Worm (Caenorhabditis elegans) whole organism, young adult: ENCODE results near the gene C35D6.13.

Experiments used
- B0019.2 ChIP-seq: fragments of 200-800 bp; sonication (Bioruptor generic); conservative IDR thresholded peaks from 2 replicates; pipeline ENCODE4 v1.3.6; 2022; ENCODE audit warnings: missing genetic modification reagents, missing genetic modification characterization, missing compliant biosample characterization
- B0261.1 ChIP-seq: sonication (generic microtip); optimal IDR thresholded peaks from 2 replicates; lab custom pipeline; 2016; ENCODE audit warnings: mild to moderate bottlenecking, missing genetic modification characterization, moderate library complexity, missing compliant biosample characterization
- B0336.3 ChIP-seq: fragments of 200-800 bp; sonication (Bioruptor generic); IDR thresholded peaks from 2 replicates; pipeline ENCODE4 v1.3.6; 2022; ENCODE audit warnings: missing genetic modification characterization, missing compliant biosample characterization
- F33H1.4 ChIP-seq: fragments of 200-800 bp; sonication (Bioruptor generic); IDR thresholded peaks from 2 replicates; pipeline ENCODE4 v1.3.6; 2022; ENCODE audit warnings: missing genetic modification reagents, missing genetic modification characterization, missing compliant biosample characterization
- F37B4.10 ChIP-seq: fragments of 200-800 bp; sonication (Bioruptor generic); IDR thresholded peaks from 2 replicates; pipeline ENCODE4 v1.3.6; 2022; ENCODE audit warnings: missing genetic modification characterization, missing compliant biosample characterization
- F52B5.7 ChIP-seq: sonication (generic microtip); optimal IDR thresholded peaks from 2 replicates; lab custom pipeline; 2016; ENCODE audit warnings: mild to moderate bottlenecking, missing genetic modification characterization, missing compliant biosample characterization
- F55B11.4 ChIP-seq: sonication (generic microtip); optimal IDR thresholded peaks from 2 replicates; lab custom pipeline; 2016; ENCODE audit warnings: missing compliant biosample characterization, missing genetic modification characterization, borderline replicate concordance; ENCODE audit not compliant: insufficient read depth
- F57A8.1 ChIP-seq: fragments of 200-800 bp; sonication (Bioruptor generic); optimal IDR thresholded peaks from 2 replicates; lab custom pipeline; 2018; ENCODE audit warnings: mild to moderate bottlenecking, missing genetic modification characterization, moderate library complexity, missing compliant biosample characterization
- T07F8.4 ChIP-seq: sonication (generic microtip); optimal IDR thresholded peaks from 2 replicates; lab custom pipeline; 2016; ENCODE audit warnings: mild to moderate bottlenecking, missing genetic modification characterization, moderate library complexity, missing compliant biosample characterization
- Y53F4B.3 ChIP-seq: fragments of 200-800 bp; sonication (Bioruptor generic); IDR thresholded peaks from 2 replicates; pipeline ENCODE4 v1.3.6; 2022; ENCODE audit warnings: missing genetic modification reagents, missing genetic modification characterization, missing compliant biosample characterization
- Y53G8AR.9 ChIP-seq: fragments of 200-800 bp; sonication (Bioruptor generic); conservative IDR thresholded peaks from 2 replicates; pipeline ENCODE4 v1.3.6; 2022; ENCODE audit warnings: missing genetic modification reagents, missing genetic modification characterization, missing compliant biosample characterization
- Y79H2A.3 ChIP-seq: fragments of 200-800 bp; sonication (Bioruptor generic); conservative IDR thresholded peaks from 2 replicates; pipeline ENCODE4 v1.3.6; 2022; ENCODE audit warnings: missing genetic modification reagents, missing genetic modification characterization, missing compliant biosample characterization
- ZK185.1 ChIP-seq: sonication (generic microtip); optimal IDR thresholded peaks from 2 replicates; lab custom pipeline; 2016; ENCODE audit warnings: mild to moderate bottlenecking, missing genetic modification characterization, missing compliant biosample characterization; ENCODE audit not compliant: poor library complexity, severe bottlenecking
- attf-6 ChIP-seq: fragments of 200-800 bp; sonication (Bioruptor generic); IDR thresholded peaks from 2 replicates; pipeline ENCODE4 v1.3.6; 2022; ENCODE audit warnings: missing genetic modification reagents, missing genetic modification characterization, missing compliant biosample characterization
- cebp-1 ChIP-seq, 2 experiments: fragments of 200-800 bp in 1 of 2; sonication (Bioruptor generic) in 1 of 2; sonication (generic microtip) in 1 of 2; IDR thresholded peaks in 1 of 2; optimal IDR thresholded peaks in 1 of 2; 2 replicates each; pipeline versions ENCODE4 v1.3.6 to Lab custom; 2017 to 2022; ENCODE audit warnings: missing compliant biosample characterization in 2 of 2, missing genetic modification characterization in 2 of 2, mild to moderate bottlenecking in 1 of 2, missing genetic modification reagents in 1 of 2, moderate library complexity in 1 of 2
- ceh-40 ChIP-seq: fragments of 200-800 bp; sonication (Bioruptor generic); IDR thresholded peaks from 2 replicates; pipeline ENCODE4 v1.3.6; 2022; ENCODE audit warnings: missing genetic modification characterization, missing compliant biosample characterization
- ceh-91 ChIP-seq: fragments of 200-800 bp; sonication (Bioruptor generic); IDR thresholded peaks from 2 replicates; pipeline ENCODE4 v1.3.6; 2022; ENCODE audit warnings: missing genetic modification reagents, missing genetic modification characterization, missing compliant biosample characterization
- dpff-1 ChIP-seq: sonication (generic microtip); optimal IDR thresholded peaks from 2 replicates; lab custom pipeline; 2017; ENCODE audit warnings: mild to moderate bottlenecking, missing genetic modification characterization, missing compliant biosample characterization
- dpl-1 ChIP-seq: fragments of 150-350 bp; optimal IDR thresholded peaks from 2 replicates; lab custom pipeline; 2014; ENCODE audit warnings: missing biosample characterization, missing genetic modification reagents, missing genetic modification characterization
- egrh-3 ChIP-seq: fragments of 200-800 bp; sonication (Bioruptor generic); IDR thresholded peaks from 2 replicates; pipeline ENCODE4 v1.3.6; 2022; ENCODE audit warnings: missing genetic modification reagents, missing genetic modification characterization, missing compliant biosample characterization
- hmg-20 ChIP-seq: fragments of 200-800 bp; sonication (Bioruptor generic); IDR thresholded peaks from 2 replicates; pipeline ENCODE4 v1.3.6; 2022; ENCODE audit warnings: missing genetic modification reagents, missing genetic modification characterization, missing compliant biosample characterization
- lag-1 ChIP-seq: fragments of 200-800 bp; sonication (Bioruptor generic); IDR thresholded peaks from 2 replicates; pipeline ENCODE4 v1.3.6; 2022; ENCODE audit warnings: missing genetic modification reagents, missing genetic modification characterization, missing compliant biosample characterization
- let-607 ChIP-seq, 2 experiments: fragments of 200-800 bp in 1 of 2; sonication (Bioruptor generic) in 1 of 2; sonication (generic microtip) in 1 of 2; optimal IDR thresholded peaks; 2 replicates each; lab custom pipeline; 2016 to 2018; ENCODE audit warnings: mild to moderate bottlenecking in 2 of 2, missing compliant biosample characterization in 2 of 2, missing genetic modification characterization in 2 of 2, moderate library complexity in 2 of 2, missing genotype in 1 of 2
- lin-26 ChIP-seq: fragments of 200-800 bp; sonication (Bioruptor generic); IDR thresholded peaks from 2 replicates; pipeline ENCODE4 v1.3.6; 2022; ENCODE audit warnings: missing genetic modification reagents, missing genetic modification characterization, missing compliant biosample characterization
- lin-35 ChIP-seq, 3 experiments: fragments of 150-350 bp in 2 of 3; sonication (generic microtip) in 1 of 3; optimal IDR thresholded peaks; 2 replicates each; lab custom pipeline; 2014 to 2018; ENCODE audit warnings: missing biosample characterization in 3 of 3, missing genetic modification characterization in 3 of 3, missing genetic modification reagents in 3 of 3
- lin-40 ChIP-seq: sonication (generic microtip); optimal IDR thresholded peaks from 2 replicates; lab custom pipeline; 2016; ENCODE audit warnings: missing genetic modification characterization, mild to moderate bottlenecking, missing compliant biosample characterization, missing genotype, missing genetic modification reagents
- madf-6 ChIP-seq: fragments of 200-800 bp; sonication (Bioruptor generic); IDR thresholded peaks from 2 replicates; pipeline ENCODE4 v1.3.6; 2022; ENCODE audit warnings: missing genetic modification reagents, missing genetic modification characterization, missing compliant biosample characterization
- mes-4 ChIP-seq: sonication (generic microtip); optimal IDR thresholded peaks from 2 replicates; lab custom pipeline; 2016; ENCODE audit warnings: missing genotype, missing genetic modification characterization, missing compliant biosample characterization
- nfya-2 ChIP-seq: fragments of 200-800 bp; sonication (Bioruptor generic); IDR thresholded peaks from 2 replicates; pipeline ENCODE4 v1.3.6; 2022; ENCODE audit warnings: missing genetic modification reagents, missing genetic modification characterization, missing compliant biosample characterization
- nhr-120 ChIP-seq: fragments of 200-800 bp; sonication (Bioruptor generic); IDR thresholded peaks from 2 replicates; pipeline ENCODE4 v1.3.6; 2022; ENCODE audit warnings: missing genetic modification characterization, missing compliant biosample characterization
- nhr-27 ChIP-seq: fragments of 200-800 bp; sonication (Bioruptor generic); optimal IDR thresholded peaks from 2 replicates; lab custom pipeline; 2018; ENCODE audit warnings: mild to moderate bottlenecking, missing genetic modification characterization, moderate library complexity, missing compliant biosample characterization
- rpc-1 ChIP-seq, 2 experiments: fragments of 150-350 bp in 1 of 2; sonication (generic microtip) in 1 of 2; optimal IDR thresholded peaks; 2 replicates each; lab custom pipeline; 2014 to 2018; ENCODE audit warnings: missing biosample characterization in 1 of 2, missing genetic modification characterization in 1 of 2, missing genetic modification reagents in 1 of 2, missing genotype in 1 of 2
- snpc-1.1 ChIP-seq: sonication (generic microtip); optimal IDR thresholded peaks from 2 replicates; lab custom pipeline; 2017; ENCODE audit warnings: missing genetic modification characterization, mild to moderate bottlenecking, missing compliant biosample characterization, antibody characterized with exemption, moderate library complexity, missing genotype, missing genetic modification reagents; ENCODE audit not compliant: insufficient read depth
- snpc-4 ChIP-seq, 5 experiments: fragments of 150-350 bp in 1 of 5; sonication (generic microtip) in 4 of 5; optimal IDR thresholded peaks; 2 replicates each; lab custom pipeline; 2014 to 2018; ENCODE audit warnings: missing genetic modification characterization in 5 of 5, missing biosample characterization in 3 of 5, antibody characterized with exemption in 2 of 5, mild to moderate bottlenecking in 2 of 5, missing compliant biosample characterization in 2 of 5, missing genotype in 2 of 5, moderate library complexity in 2 of 5, missing genetic modification reagents in 1 of 5
- somi-1 ChIP-seq: fragments of 200-800 bp; sonication (Bioruptor generic); optimal IDR thresholded peaks from 2 replicates; lab custom pipeline; 2018; ENCODE audit warnings: mild to moderate bottlenecking, missing genetic modification characterization, missing compliant biosample characterization

The C35D6.13 gene

ce11 chrIV:16320866-16321265 lies 16.0 kb upstream of the C35D6.13 start, which contains the start of gene srz-61:
Gene srz-61, plus strand, starts transcription at chrIV:16321166.
- TF ChIP-seq F57A8.1 (no peak), somi-1 (GFP tag; lab: Kevin White, UChicago) (no peak), snpc-4 (GFP tag; optimal IDR thresholded peaks at IDR 0.05; lab: Kevin White, UChicago) (no peak), snpc-4 (tag; optimal IDR thresholded peaks at IDR 0.05; lab: Kevin White, UChicago) (no peak), egrh-3 (GFP tag; lab: Robert Waterston, UW) (no peak), T07F8.4 (tag; lab: Kevin White, UChicago) (no peak), dpl-1 (GFP tag; lab: Kevin White, UChicago) (no peak), B0261.1 (no peak), attf-6 (GFP tag; lab: Robert Waterston, UW) (no peak), Y53F4B.3 (GFP tag; lab: Robert Waterston, UW) (no peak), ceh-40 (GFP tag; lab: Robert Waterston, UW) (no peak), F37B4.10 (GFP tag; lab: Robert Waterston, UW) (no peak), F52B5.7 (no peak), Y79H2A.3 (no peak), F55B11.4 (tag; lab: Kevin White, UChicago) (no peak), lin-35 (GFP tag; optimal IDR thresholded peaks at IDR 0.05; lab: Kevin White, UChicago) (no peak), snpc-1.1 (no peak)

ce11 chrIV:16323373-16323772 lies 13.4 kb upstream of the C35D6.13 start, which contains the start of gene srz-104:
Gene srz-104, plus strand, starts transcription at chrIV:16323673.
- TF ChIP-seq let-607 (tag; optimal IDR thresholded peaks at IDR 0.05; lab: Kevin White, UChicago) (no peak), nhr-120 (GFP tag; lab: Robert Waterston, UW) (no peak), cebp-1 (GFP tag; IDR thresholded peaks at IDR 0.05; lab: Robert Waterston, UW) (no peak), cebp-1 (tag; optimal IDR thresholded peaks at IDR 0.05; lab: Kevin White, UChicago) (no peak)
- TF ChIP-seq, all 124 proteins: peak for 0

- no peak for TF ChIP-seq lin-40
These were observed 12.2 kb upstream of the C35D6.13 start, which contains the start of gene srz-105 for ce11 chrIV:16324589-16324988. Gene srz-105, plus strand, starts transcription at chrIV:16324889.

- TF ChIP-seq nhr-27 (tag; lab: Kevin White, UChicago) (no peak), B0336.3 (GFP tag; lab: Robert Waterston, UW) (no peak), lin-35 (GFP tag; optimal IDR thresholded peaks at IDR 0.05; lab: Kevin White, UChicago) (no peak), F52B5.7 (no peak), rpc-1 (optimal IDR thresholded peaks at IDR 0.05; lab: Kevin White, UChicago) (no peak), rpc-1 (tag; optimal IDR thresholded peaks at IDR 0.05; lab: Kevin White, UChicago) (no peak), lag-1 (no peak), ceh-91 (GFP tag; lab: Robert Waterston, UW) (no peak), Y53G8AR.9 (GFP tag; lab: Robert Waterston, UW) (no peak), B0019.2 (no peak), lin-26 (GFP tag; lab: Robert Waterston, UW) (no peak), dpff-1 (tag; lab: Kevin White, UChicago) (no peak), ZK185.1 (tag; lab: Kevin White, UChicago) (no peak), mes-4 (tag; lab: Kevin White, UChicago) (no peak), hmg-20 (no peak), madf-6 (no peak), nfya-2 (no peak), F33H1.4 (GFP tag; lab: Robert Waterston, UW) (no peak), F57A8.1 (no peak)
These were observed 8.3 kb upstream of the C35D6.13 start, which contains the start of gene K03D3.2 for ce11 chrIV:16328519-16328918. Gene K03D3.2, minus strand, starts transcription at chrIV:16328619.
